Worm (Caenorhabditis elegans) whole organism, late embryonic: Measurements from ENCODE around the gene ech-1.1.

Experiments
- C08G9.2 ChIP-seq: sonication (generic microtip); optimal IDR thresholded peaks from 2 replicates; lab custom pipeline; 2016; ENCODE audit warnings: mild to moderate bottlenecking, missing genetic modification characterization, moderate library complexity, missing compliant biosample characterization
- K02D7.2 ChIP-seq: sonication (generic microtip); optimal IDR thresholded peaks from 2 replicates; lab custom pipeline; 2017; ENCODE audit warnings: mild to moderate bottlenecking, missing genetic modification characterization, missing compliant biosample characterization
- ceh-22 ChIP-seq: sonication (generic microtip); optimal IDR thresholded peaks from 2 replicates; lab custom pipeline; 2017; ENCODE audit warnings: missing biosample characterization, missing genetic modification characterization
- ceh-34 ChIP-seq: sonication (generic microtip); optimal IDR thresholded peaks from 2 replicates; lab custom pipeline; 2016; ENCODE audit warnings: mild to moderate bottlenecking, missing genetic modification characterization, missing compliant biosample characterization
- ceh-9 ChIP-seq: sonication (generic microtip); optimal IDR thresholded peaks from 2 replicates; lab custom pipeline; 2016; ENCODE audit warnings: mild to moderate bottlenecking, missing genetic modification characterization, inconsistent platforms, missing compliant biosample characterization
- elt-2 ChIP-seq: sonication (generic microtip); optimal IDR thresholded peaks from 2 replicates; lab custom pipeline; 2016; ENCODE audit warnings: missing genetic modification reagents, missing genetic modification characterization, missing compliant biosample characterization
- eyg-1 ChIP-seq: sonication (generic microtip); optimal IDR thresholded peaks from 2 replicates; lab custom pipeline; 2016; ENCODE audit warnings: missing genotype, missing genetic modification characterization, missing compliant biosample characterization
- hlh-15 ChIP-seq: sonication (generic microtip); optimal IDR thresholded peaks from 2 replicates; lab custom pipeline; 2016; ENCODE audit warnings: missing genetic modification characterization, missing compliant biosample characterization
- lim-6 ChIP-seq: sonication (generic microtip); optimal IDR thresholded peaks from 2 replicates; lab custom pipeline; 2016; ENCODE audit warnings: missing genetic modification characterization, missing compliant biosample characterization
- pha-2 ChIP-seq: sonication (generic microtip); optimal IDR thresholded peaks from 2 replicates; lab custom pipeline; 2017; ENCODE audit warnings: mild to moderate bottlenecking, missing genetic modification characterization, missing compliant biosample characterization
- pqm-1 ChIP-seq: sonication (generic microtip); optimal IDR thresholded peaks from 2 replicates; lab custom pipeline; 2016; ENCODE audit warnings: missing genetic modification characterization, missing compliant biosample characterization
- pros-1 ChIP-seq: fragments of 150-350 bp; optimal IDR thresholded peaks from 2 replicates; lab custom pipeline; 2014; ENCODE audit warnings: missing biosample characterization, missing genetic modification reagents, missing genetic modification characterization
- rnt-1 ChIP-seq: sonication (generic microtip); optimal IDR thresholded peaks from 2 replicates; lab custom pipeline; 2016; ENCODE audit warnings: missing genetic modification characterization, missing compliant biosample characterization
- sox-2 ChIP-seq: fragments of 200-800 bp; sonication (Bioruptor generic); IDR thresholded peaks from 2 replicates; pipeline ENCODE4 v1.3.6; 2022; ENCODE audit warnings: missing genetic modification reagents, missing genetic modification characterization, missing compliant biosample characterization
- sox-4 ChIP-seq: sonication (generic microtip); optimal IDR thresholded peaks from 2 replicates; lab custom pipeline; 2017; ENCODE audit warnings: mild to moderate bottlenecking, missing genetic modification characterization, inconsistent platforms, missing compliant biosample characterization
- tbx-2 ChIP-seq: sonication (generic microtip); optimal IDR thresholded peaks from 2 replicates; lab custom pipeline; 2016; ENCODE audit warnings: missing genetic modification characterization, missing compliant biosample characterization
- unc-55 ChIP-seq: sonication (generic microtip); optimal IDR thresholded peaks from 2 replicates; lab custom pipeline; 2017; ENCODE audit warnings: missing biosample characterization, missing genetic modification reagents, missing genetic modification characterization

Gene ech-1.1

ce11 chrV:15310780-15311179, 50.5 kb downstream of the ech-1.1 start, which contains the start of gene irld-62:
irld-62 (plus strand) TSS chrV:15311080.
- TF ChIP-seq K02D7.2 (no peak), pros-1 (tag; lab: Kevin White, UChicago) (no peak), ceh-9 (tag; lab: Kevin White, UChicago) (no peak), sox-2 (GFP tag; lab: Robert Waterston, UW) (no peak), C08G9.2 (no peak), pha-2 (no peak), pqm-1 (no peak), ceh-22 (tag; lab: Kevin White, UChicago) (no peak), sox-4 (tag; lab: Kevin White, UChicago) (no peak), rnt-1 (tag; lab: Kevin White, UChicago) (no peak), lim-6 (tag; lab: Kevin White, UChicago) (no peak), tbx-2 (tag; lab: Kevin White, UChicago) (no peak), unc-55 (GFP tag; lab: Kevin White, UChicago) (no peak), eyg-1 (tag; lab: Kevin White, UChicago) (no peak), hlh-15 (tag; lab: Kevin White, UChicago) (no peak)
- TF ChIP-seq, all 69 proteins: peak for 0

ce11 chrV:15309011-15309410, 52.3 kb downstream of the ech-1.1 start, which contains the start of gene srz-10:
srz-10 (minus strand) TSS chrV:15309098.
- TF ChIP-seq elt-2 (tag; lab: Kevin White, UChicago) (no peak), ceh-34 (tag; lab: Kevin White, UChicago) (no peak)
